Worm (Caenorhabditis elegans): Measurements from ENCODE around the gene F53F8.4.
A peak's percentile ranks its signal among the peaks of the same experiment; 100 is the strongest.

Gene F53F8.4

DNA sequence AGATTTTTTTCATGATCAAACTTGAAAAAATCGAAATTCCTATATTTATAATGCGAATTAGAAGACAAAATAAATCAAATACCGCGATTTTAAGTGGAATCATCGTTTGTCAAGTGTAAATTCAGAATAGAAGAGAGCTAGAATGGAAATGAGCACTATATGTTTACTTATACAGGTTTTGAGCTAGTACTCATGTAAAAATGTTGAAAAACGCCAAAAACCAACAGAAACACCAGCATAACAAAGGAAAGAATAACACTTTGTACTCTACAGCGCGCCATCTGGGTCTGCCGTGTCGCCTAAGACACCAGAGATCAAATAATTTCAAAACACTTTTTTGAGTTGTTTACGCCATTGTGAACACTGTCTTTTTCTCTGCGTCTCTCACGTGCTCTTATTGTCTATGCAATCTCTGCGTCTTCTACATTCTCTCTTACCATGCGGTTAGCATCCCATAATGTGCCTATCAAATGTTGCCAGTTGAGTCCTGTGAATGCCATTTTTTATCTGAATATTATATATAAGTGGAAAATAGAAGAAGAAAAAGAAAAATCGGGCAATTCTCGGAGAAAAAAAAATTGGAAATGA is 37.4 kb upstream of the F53F8.4 start, which contains the start of gene ipla-3 (continued):
- TF ChIP-seq B0019.2 (GFP tag; conservative IDR thresholded peaks at IDR 0.05) = no peak
- peak; percentile 79 for TF ChIP-seq cebp-1 (GFP tag; IDR thresholded peaks at IDR 0.05)
- peak; percentile 90 for TF ChIP-seq cebp-1 (tag; optimal IDR thresholded peaks at IDR 0.05)
- no peak for TF ChIP-seq akir-1 (GFP tag; optimal IDR thresholded peaks at IDR 0.05)
- TF ChIP-seq lin-54 (GFP tag; optimal IDR thresholded peaks at IDR 0.05) = peak; percentile 51
- TF ChIP-seq ztf-26 (tag; optimal IDR thresholded peaks at IDR 0.05) = no peak
- no peak for TF ChIP-seq T26A5.8 (tag; optimal IDR thresholded peaks at IDR 0.05)
- TF ChIP-seq F39B2.1 (GFP tag; IDR thresholded peaks at IDR 0.05) = no peak
- TF ChIP-seq attf-6 (GFP tag; IDR thresholded peaks at IDR 0.05) = no peak
- TF ChIP-seq C17E4.6 (GFP tag; IDR thresholded peaks at IDR 0.05) = no peak
- no peak for TF ChIP-seq lag-1 (GFP tag; IDR thresholded peaks at IDR 0.05)
- no peak for TF ChIP-seq snpc-3.4 (tag; optimal IDR thresholded peaks at IDR 0.05)
- TF ChIP-seq nhr-80 (tag; optimal IDR thresholded peaks at IDR 0.05) = peak; percentile 92
- no peak for TF ChIP-seq fkh-3 (tag; optimal IDR thresholded peaks at IDR 0.05)
- peak; percentile 50 for TF ChIP-seq tbp1 (GFP tag; optimal IDR thresholded peaks at IDR 0.05)
- no peak for TF ChIP-seq lin-26 (GFP tag; IDR thresholded peaks at IDR 0.05)
- no peak for TF ChIP-seq egl-18 (GFP tag; IDR thresholded peaks at IDR 0.05)
- TF ChIP-seq bed-1 (GFP tag; IDR thresholded peaks at IDR 0.05) = no peak
- peak; percentile 64; the same call in 1 of the 2 replicates for TF ChIP-seq egl-44 (GFP tag; IDR thresholded peaks at IDR 0.05)
- TF ChIP-seq F55B11.4 (tag; optimal IDR thresholded peaks at IDR 0.05; ENCODE audit: borderline replicate concordance, insufficient read depth) = no peak
- no peak for TF ChIP-seq nhr-120 (GFP tag; IDR thresholded peaks at IDR 0.05)
- 0 out of 2 replicates have a peak, but pooled peaks have one; percentile 19 for TF ChIP-seq lir-1 (GFP tag; conservative IDR thresholded peaks at IDR 0.05)
- peak; percentile 72 for TF ChIP-seq K12H6.12 (tag; optimal IDR thresholded peaks at IDR 0.05)
- TF ChIP-seq ceh-58 (GFP tag; IDR thresholded peaks at IDR 0.05) = no peak
- TF ChIP-seq Y95B8A.8 (GFP tag; IDR thresholded peaks at IDR 0.05) = 0 out of 2 replicates have a peak, but pooled peaks have one; percentile 44
- no peak for TF ChIP-seq F37B4.10 (GFP tag; IDR thresholded peaks at IDR 0.05)
- no peak for TF ChIP-seq rec-8 (tag; optimal IDR thresholded peaks at IDR 0.05)
- TF ChIP-seq ccch-3 (GFP tag; optimal IDR thresholded peaks at IDR 0.05) = no peak
- no peak for TF ChIP-seq attf-3 (GFP tag; conservative IDR thresholded peaks at IDR 0.05)
- no peak for TF ChIP-seq B0035.1 (tag; optimal IDR thresholded peaks at IDR 0.05)
- no peak for TF ChIP-seq sdz-38 (tag; optimal IDR thresholded peaks at IDR 0.05)

DNA sequence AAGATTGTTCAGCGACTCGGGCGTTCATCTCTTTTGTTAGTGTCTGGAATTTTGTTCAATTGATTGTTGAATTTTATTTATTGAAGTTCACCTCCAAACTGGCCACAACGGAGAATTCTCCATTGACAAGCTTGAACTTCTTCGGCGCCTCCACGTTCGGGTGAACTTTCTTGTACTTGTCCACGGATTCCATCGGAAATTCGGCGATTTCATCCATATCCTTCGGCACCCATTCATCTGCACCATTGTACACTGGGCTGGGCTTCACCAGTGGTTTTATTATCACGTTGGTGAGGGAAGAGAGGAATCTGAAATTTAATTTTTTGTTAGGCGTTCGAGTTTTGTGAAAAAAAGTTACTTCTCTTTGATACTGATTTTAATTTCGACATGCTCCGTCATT is 36.0 kb upstream of the F53F8.4 start:
- TF ChIP-seq fkh-3 (tag; optimal IDR thresholded peaks at IDR 0.05) = no peak
- TF ChIP-seq cebp-2 (GFP tag; IDR thresholded peaks at IDR 0.05) = no peak

ce11 chrV:20722447-20722846 is 31.0 kb upstream of the F53F8.4 start:
- TF ChIP-seq egrh-3 (GFP tag; IDR thresholded peaks at IDR 0.05) (no peak), rec-8 (tag; optimal IDR thresholded peaks at IDR 0.05) (no peak), hlh-26 (GFP tag; conservative IDR thresholded peaks at IDR 0.05) (no peak), lin-40 (tag; optimal IDR thresholded peaks at IDR 0.05) (no peak), F52B5.7 (tag; optimal IDR thresholded peaks at IDR 0.05) (no peak), xnd-1 (tag; optimal IDR thresholded peaks at IDR 0.05) (no peak), attf-3 (GFP tag; conservative IDR thresholded peaks at IDR 0.05) (no peak), K11D2.4 (GFP tag; IDR thresholded peaks at IDR 0.05) (no peak)
